Worm (Caenorhabditis elegans): Measurements from ENCODE around the gene nfm-1.

DNA sequence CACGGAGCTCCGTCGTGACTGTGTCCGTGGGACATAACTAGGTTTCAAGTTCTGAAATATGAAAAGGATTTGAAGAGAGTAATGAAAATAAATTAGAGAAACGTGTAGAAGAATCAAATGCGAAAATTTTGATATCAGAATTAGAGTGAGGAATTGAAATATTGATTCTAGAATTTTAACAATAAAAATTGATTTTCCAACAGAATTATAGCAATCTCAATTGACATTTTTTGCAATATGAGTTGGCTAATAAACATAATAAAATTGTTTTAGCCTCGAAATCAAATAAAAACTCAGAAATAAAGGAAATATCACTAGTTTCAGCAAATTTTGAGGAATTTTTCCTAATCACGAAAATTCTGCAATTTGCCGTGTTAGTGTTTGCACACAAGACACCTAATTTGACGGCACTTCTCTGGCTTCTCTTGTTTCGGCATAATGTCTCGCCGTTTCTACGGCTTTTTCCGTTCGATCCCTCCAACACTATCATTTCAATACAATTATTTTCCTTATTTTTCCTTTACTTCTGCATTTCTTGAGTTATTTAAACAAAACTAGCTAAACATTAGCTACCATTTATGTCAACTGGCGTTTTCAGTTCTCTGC is 42.9 kb upstream of the nfm-1 start, which contains the start of gene nmt-1:
- TF ChIP-seq dao-5 (tag; optimal IDR thresholded peaks at IDR 0.05) (no peak), him-1 (tag; optimal IDR thresholded peaks at IDR 0.05) (no peak)

Data from whole organism, L4/young adult.